Fruit fly (Drosophila melanogaster) whole organism, adult: ENCODE measurements around the gene Rab40.

ENCODE experiments used
- CG11617 ChIP-seq: fragments of 200-800 bp; sonication (Bioruptor generic); optimal IDR thresholded peaks from 2 replicates; lab custom pipeline; 2017; ENCODE audit warnings: mild to moderate bottlenecking, missing biosample characterization, missing genetic modification reagents, missing genetic modification characterization
- CG33017 ChIP-seq: fragments of 200-800 bp; sonication (Bioruptor generic); optimal IDR thresholded peaks from 2 replicates; lab custom pipeline; 2018; ENCODE audit warnings: missing biosample characterization, mild to moderate bottlenecking, missing genetic modification characterization, moderate library complexity
- CG7045 ChIP-seq: fragments of 200-800 bp; sonication (Bioruptor generic); optimal IDR thresholded peaks from 2 replicates; lab custom pipeline; 2017; ENCODE audit warnings: missing biosample characterization, mild to moderate bottlenecking, missing genetic modification characterization
- Clk ChIP-seq: fragments of 200-800 bp; sonication (Bioruptor generic); optimal IDR thresholded peaks from 2 replicates; lab custom pipeline; 2017; ENCODE audit warnings: missing biosample characterization, missing genetic modification characterization
- Crg-1 ChIP-seq: fragments of 200-800 bp; sonication (Bioruptor generic); optimal IDR thresholded peaks from 2 replicates; lab custom pipeline; 2016; ENCODE audit warnings: missing biosample characterization, missing genetic modification characterization
- kay ChIP-seq: fragments of 200-800 bp; sonication (Bioruptor generic); peaks from one replicate; lab custom pipeline; 2016; ENCODE audit warnings: missing biosample characterization, missing genetic modification characterization, borderline replicate concordance
- toe ChIP-seq: fragments of 200-800 bp; sonication (Bioruptor generic); optimal IDR thresholded peaks from 2 replicates; lab custom pipeline; 2016; ENCODE audit warnings: missing biosample characterization, missing genetic modification characterization

dm6 chrX:12480282-12480681 is 17.4 kb upstream of the Rab40 start:
- TF ChIP-seq CG11617 (GFP tag; lab: Kevin White, UChicago) (no peak), Clk (GFP tag; lab: Kevin White, UChicago) (no peak), kay (no peak), CG7045 (no peak), toe (GFP tag; lab: Kevin White, UChicago) (no peak), CG33017 (tag; lab: Kevin White, UChicago) (no peak), Crg-1 (GFP tag; lab: Kevin White, UChicago) (no peak)
